Worm (Caenorhabditis elegans) whole organism, L4 larva: ENCODE measurements around the gene str-249.

Experiments
- aha-1 ChIP-seq: fragments of 150-350 bp; peaks from one replicate; lab custom pipeline; 2014; ENCODE audit warnings: missing biosample characterization, missing genetic modification characterization
- ceh-20 ChIP-seq: fragments of 200-800 bp; sonication (Bioruptor generic); IDR thresholded peaks from 2 replicates; pipeline ENCODE4 v1.3.6; 2022; ENCODE audit warnings: missing genetic modification reagents, missing genetic modification characterization, missing compliant biosample characterization
- ceh-62 ChIP-seq: sonication (generic microtip); optimal IDR thresholded peaks from 2 replicates; lab custom pipeline; 2017; ENCODE audit warnings: missing biosample characterization, missing genetic modification characterization
- ces-1 ChIP-seq: fragments of 150-350 bp; sonication (generic microtip); optimal IDR thresholded peaks from 4 replicates; lab custom pipeline; 2014; ENCODE audit warnings: missing biosample characterization, missing genetic modification reagents, missing genetic modification characterization
- daf-16 ChIP-seq, 3 experiments: sonication (generic microtip); optimal IDR thresholded peaks; 2 replicates each; lab custom pipeline; 2016 to 2017; ENCODE audit warnings: missing genetic modification characterization in 3 of 3, missing genetic modification reagents in 3 of 3, mild to moderate bottlenecking in 2 of 3, missing compliant biosample characterization in 2 of 3, missing biosample characterization in 1 of 3, moderate library complexity in 1 of 3
- dpl-1 ChIP-seq: fragments of 150-350 bp; optimal IDR thresholded peaks from 2 replicates; lab custom pipeline; 2014; ENCODE audit warnings: missing biosample characterization, missing genetic modification reagents, missing genetic modification characterization
- egl-43 ChIP-seq: fragments of 200-800 bp; sonication (Bioruptor generic); IDR thresholded peaks from 2 replicates; pipeline ENCODE4 v1.3.6; 2022; ENCODE audit warnings: missing genetic modification reagents, missing genetic modification characterization, missing compliant biosample characterization
- hif-1 ChIP-seq, 2 experiments: sonication (generic microtip); optimal IDR thresholded peaks; 2 replicates each; lab custom pipeline; 2016 to 2017; ENCODE audit warnings: missing compliant biosample characterization in 2 of 2, missing genetic modification characterization in 2 of 2, missing genetic modification reagents in 2 of 2, missing genotype in 2 of 2, mild to moderate bottlenecking in 1 of 2
- lim-7 ChIP-seq: fragments of 200-800 bp; sonication (Bioruptor generic); IDR thresholded peaks from 2 replicates; pipeline ENCODE4 v1.3.6; 2022; ENCODE audit warnings: missing genetic modification characterization, missing compliant biosample characterization
- lin-38 ChIP-seq: fragments of 200-800 bp; sonication (Bioruptor generic); IDR thresholded peaks from 2 replicates; pipeline ENCODE4 v1.3.6; 2022; ENCODE audit warnings: missing genetic modification reagents, missing genetic modification characterization, missing compliant biosample characterization
- lsy-2 ChIP-seq, 2 experiments: fragments of 150-350 bp in 1 of 2; sonication (generic microtip) in 1 of 2; optimal IDR thresholded peaks; 2 replicates each; lab custom pipeline; 2014 to 2017; ENCODE audit warnings: missing biosample characterization in 2 of 2, missing genetic modification characterization in 2 of 2
- mdt-29 ChIP-seq: fragments of 200-800 bp; sonication (Bioruptor generic); IDR thresholded peaks from 2 replicates; pipeline ENCODE4 v1.3.6; 2022; ENCODE audit warnings: missing genetic modification reagents, missing genetic modification characterization, missing compliant biosample characterization
- mep-1 ChIP-seq: fragments of 150-350 bp; sonication (generic microtip); optimal IDR thresholded peaks from 3 replicates; lab custom pipeline; 2014; ENCODE audit warnings: missing biosample characterization, missing genetic modification characterization
- mxl-3 ChIP-seq: fragments of 200-800 bp; sonication (Bioruptor generic); optimal IDR thresholded peaks from 2 replicates; lab custom pipeline; 2018; ENCODE audit warnings: mild to moderate bottlenecking, missing genetic modification characterization, missing compliant biosample characterization
- nhr-10 ChIP-seq: fragments of 150-350 bp; optimal IDR thresholded peaks from 2 replicates; lab custom pipeline; 2014; ENCODE audit warnings: missing biosample characterization, missing genetic modification characterization
- nhr-102 ChIP-seq: sonication (generic microtip); optimal IDR thresholded peaks from 2 replicates; lab custom pipeline; 2016; ENCODE audit warnings: mild to moderate bottlenecking, missing genetic modification characterization, moderate library complexity, missing compliant biosample characterization
- nhr-111 ChIP-seq: fragments of 200-800 bp; sonication (Bioruptor generic); optimal IDR thresholded peaks from 2 replicates; lab custom pipeline; 2018; ENCODE audit warnings: mild to moderate bottlenecking, missing genetic modification characterization, missing compliant biosample characterization
- nhr-25 ChIP-seq: sonication (generic microtip); optimal IDR thresholded peaks from 2 replicates; lab custom pipeline; 2017; ENCODE audit warnings: missing genetic modification characterization, mild to moderate bottlenecking, missing compliant biosample characterization, antibody characterized with exemption, moderate library complexity, borderline replicate concordance; ENCODE audit not compliant: insufficient read depth
- nhr-41 ChIP-seq: fragments of 200-800 bp; sonication (Bioruptor generic); IDR thresholded peaks from 2 replicates; pipeline ENCODE4 v1.3.6; 2022; ENCODE audit warnings: missing genetic modification reagents, missing genetic modification characterization, missing compliant biosample characterization
- nhr-48 ChIP-seq: sonication (generic microtip); optimal IDR thresholded peaks from 2 replicates; lab custom pipeline; 2016; ENCODE audit warnings: mild to moderate bottlenecking, missing genetic modification characterization, missing compliant biosample characterization
- nhr-6 ChIP-seq: fragments of 150-350 bp; optimal IDR thresholded peaks from 2 replicates; lab custom pipeline; 2014; ENCODE audit warnings: missing biosample characterization, missing genetic modification characterization
- pqm-1 ChIP-seq: sonication (generic microtip); optimal IDR thresholded peaks from 2 replicates; lab custom pipeline; 2017; ENCODE audit warnings: missing biosample characterization, missing genetic modification characterization
- saeg-2 ChIP-seq: fragments of 200-800 bp; sonication (Bioruptor generic); IDR thresholded peaks from 2 replicates; pipeline ENCODE4 v1.3.6; 2022; ENCODE audit warnings: missing genetic modification reagents, missing genetic modification characterization, missing compliant biosample characterization
- snpc-1.2 ChIP-seq: fragments of 200-800 bp; sonication (Bioruptor generic); IDR thresholded peaks from 2 replicates; pipeline ENCODE4 v1.3.6; 2022; ENCODE audit warnings: missing genetic modification reagents, missing genetic modification characterization, missing compliant biosample characterization
- snpc-4 ChIP-seq: fragments of 150-350 bp; optimal IDR thresholded peaks from 2 replicates; lab custom pipeline; 2014; ENCODE audit warnings: missing biosample characterization, missing genetic modification characterization
- spr-1 ChIP-seq: sonication (generic microtip); optimal IDR thresholded peaks from 2 replicates; lab custom pipeline; 2016; ENCODE audit warnings: mild to moderate bottlenecking, missing genetic modification characterization, missing compliant biosample characterization
- unc-62 ChIP-seq, 3 experiments: fragments of 150-350 bp in 1 of 3; sonication (generic microtip); optimal IDR thresholded peaks in 2 of 3; peaks in 1 of 3; 1 replicate in 1 of 3; 2 replicates in 2 of 3; lab custom pipeline; 2014 to 2017; ENCODE audit warnings: missing biosample characterization in 3 of 3, missing genetic modification characterization in 3 of 3, missing genetic modification reagents in 3 of 3, missing genotype in 1 of 3
- ztf-7 ChIP-seq: fragments of 150-350 bp; optimal IDR thresholded peaks from 2 replicates; lab custom pipeline; 2014; ENCODE audit warnings: missing biosample characterization, missing genetic modification characterization

str-249 gene

DNA sequence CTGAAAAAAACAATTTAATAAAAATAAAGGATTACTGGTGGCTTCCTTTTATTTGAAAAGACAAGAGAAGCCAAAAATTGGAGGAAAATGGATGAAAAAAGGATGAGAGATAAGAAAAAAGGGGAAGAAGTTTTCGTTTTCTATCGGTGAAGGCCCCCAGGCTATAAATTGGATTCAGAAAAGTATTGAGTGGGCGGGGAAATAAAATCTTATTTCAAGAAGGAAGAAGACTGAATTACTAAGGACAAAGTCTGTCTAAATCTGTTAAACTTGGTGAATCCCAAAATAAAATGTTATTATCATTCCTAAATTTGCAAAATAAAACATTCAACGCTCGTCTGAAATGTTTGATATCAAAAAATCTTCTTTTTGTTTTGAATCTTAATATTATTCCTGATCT, 35.4 kb upstream of the str-249 start:
- no peak for TF ChIP-seq nhr-25
- no peak for TF ChIP-seq nhr-41 (GFP tag; lab: Robert Waterston, UW)
- TF ChIP-seq mep-1 (tag; lab: Kevin White, UChicago) = no peak
- TF ChIP-seq aha-1 (tag; lab: Kevin White, UChicago) = peak; percentile 56
- TF ChIP-seq, all 104 proteins: peak for 1

DNA sequence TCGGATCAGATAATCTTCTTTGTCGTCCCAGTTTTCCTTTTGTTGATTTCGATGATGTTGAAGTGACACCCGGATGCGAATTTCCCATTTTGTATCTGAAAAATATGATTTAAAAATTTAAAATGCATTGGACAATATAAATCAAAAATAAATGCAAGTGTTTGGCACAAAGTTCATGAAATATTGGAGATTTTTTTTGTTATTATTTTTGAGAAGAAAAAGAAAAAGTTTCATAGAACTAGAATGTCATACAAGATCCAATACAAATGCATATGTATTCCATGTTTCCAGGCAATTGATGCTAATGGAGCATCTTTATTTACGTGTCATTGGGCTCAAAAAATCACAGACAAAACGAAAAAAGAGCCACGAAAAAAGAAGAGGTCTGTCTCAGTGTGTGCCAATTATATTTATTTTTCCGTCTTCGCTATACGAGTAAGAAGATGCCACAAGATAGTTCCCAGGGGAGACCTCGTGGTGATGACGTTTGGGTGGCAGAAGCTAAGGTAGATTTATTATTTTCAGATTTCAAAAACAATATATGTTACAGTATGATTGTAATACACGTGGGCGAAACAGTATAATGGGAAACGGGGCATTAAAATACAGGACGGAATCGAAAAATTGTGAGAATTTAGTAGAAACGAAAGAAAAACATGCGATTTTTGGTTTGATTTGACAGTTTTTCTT, 32.9 kb upstream of the str-249 start, which contains the start of the genes glb-23 and R13A1.1:
TSS of gene glb-23 (minus strand) at position 101 of the 690 bp plus-strand sequence.
TSS of gene R13A1.1 (plus strand) at position 640 of the 690 bp plus-strand sequence.
- TF ChIP-seq nhr-6 (tag; lab: Kevin White, UChicago) (no peak), lsy-2 (tag; optimal IDR thresholded peaks at IDR 0.05; lab: Kevin White, UChicago) (no peak), nhr-111 (no peak), nhr-102 (tag; lab: Kevin White, UChicago) (no peak)

DNA sequence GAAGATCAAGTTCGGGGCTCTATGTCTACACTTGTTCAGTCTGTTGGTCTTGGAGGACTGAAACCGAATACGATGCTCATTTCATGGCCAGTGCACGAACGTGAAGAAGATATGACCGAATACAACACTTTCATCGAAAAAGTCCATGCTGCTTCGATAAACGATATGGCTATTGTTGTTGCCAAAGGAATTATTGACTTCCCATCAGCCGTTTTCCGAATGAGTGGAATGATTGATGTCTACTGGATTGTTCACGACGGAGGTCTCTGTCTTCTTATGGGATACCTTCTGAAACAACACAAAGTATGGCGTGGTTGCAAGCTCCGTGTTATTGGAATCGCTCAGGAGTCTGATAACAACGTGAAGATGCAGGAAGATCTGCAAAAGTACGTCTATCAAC, 29.6 kb upstream of the str-249 start:
- no peak for TF ChIP-seq snpc-4 (tag; lab: Kevin White, UChicago)
- TF ChIP-seq hif-1 (tag; optimal IDR thresholded peaks at IDR 0.05; lab: Kevin White, UChicago) = no peak
- TF ChIP-seq mxl-3 = no peak
- TF ChIP-seq ces-1 (GFP tag; lab: Kevin White, UChicago) = no peak
- no peak for TF ChIP-seq saeg-2 (GFP tag; lab: Robert Waterston, UW)
- no peak for TF ChIP-seq ztf-7
- no peak for TF ChIP-seq ceh-20 (GFP tag; lab: Robert Waterston, UW)
- no peak for TF ChIP-seq ceh-62 (tag; lab: Kevin White, UChicago)
- TF ChIP-seq snpc-1.2 (GFP tag; lab: Robert Waterston, UW) = no peak
- TF ChIP-seq egl-43 (GFP tag; lab: Robert Waterston, UW) = no peak
- TF ChIP-seq lin-38 (GFP tag; lab: Robert Waterston, UW) = no peak
- peak; percentile 74 for TF ChIP-seq aha-1 (tag; lab: Kevin White, UChicago)
- no peak for TF ChIP-seq lim-7
- TF ChIP-seq nhr-48 (tag; lab: Kevin White, UChicago) = no peak
- peak in 1 of 2 experiments; percentile 89 for TF ChIP-seq unc-62 (GFP tag; optimal IDR thresholded peaks at IDR 0.05 in 1 of 2; lab: Kevin White, UChicago)
- TF ChIP-seq unc-62 (tag; optimal IDR thresholded peaks at IDR 0.05; lab: Kevin White, UChicago) = no peak

DNA sequence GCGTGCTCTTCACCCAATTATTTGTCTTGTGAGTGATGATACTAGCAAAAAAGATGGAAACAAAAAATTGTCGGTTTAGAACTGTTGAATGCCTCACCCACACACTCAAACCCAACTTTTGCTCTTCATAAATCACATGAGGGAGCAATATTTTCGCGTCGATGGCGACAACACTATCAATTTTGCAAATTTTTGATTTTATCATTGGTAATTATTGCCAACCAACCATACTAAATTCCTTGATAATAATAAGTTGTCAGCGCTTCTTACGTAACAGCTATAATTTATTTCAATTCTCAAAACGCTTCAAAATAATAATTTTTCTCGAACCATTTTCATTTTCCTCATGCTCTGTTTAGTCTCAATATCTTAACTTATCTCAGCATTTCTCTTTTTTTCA, 26.1 kb upstream of the str-249 start:
- TF ChIP-seq dpl-1 (GFP tag; lab: Kevin White, UChicago) (no peak), daf-16 (GFP tag; optimal IDR thresholded peaks at IDR 0.05; lab: Kevin White, UChicago) (no peak), daf-16 (tag; optimal IDR thresholded peaks at IDR 0.05; lab: Kevin White, UChicago) (peak; percentile 50), ceh-62 (tag; lab: Kevin White, UChicago) (no peak), nhr-10 (tag; lab: Kevin White, UChicago) (no peak), pqm-1 (tag; lab: Kevin White, UChicago) (peak; percentile 58)
- TF ChIP-seq, all 104 proteins: peak for 2

DNA sequence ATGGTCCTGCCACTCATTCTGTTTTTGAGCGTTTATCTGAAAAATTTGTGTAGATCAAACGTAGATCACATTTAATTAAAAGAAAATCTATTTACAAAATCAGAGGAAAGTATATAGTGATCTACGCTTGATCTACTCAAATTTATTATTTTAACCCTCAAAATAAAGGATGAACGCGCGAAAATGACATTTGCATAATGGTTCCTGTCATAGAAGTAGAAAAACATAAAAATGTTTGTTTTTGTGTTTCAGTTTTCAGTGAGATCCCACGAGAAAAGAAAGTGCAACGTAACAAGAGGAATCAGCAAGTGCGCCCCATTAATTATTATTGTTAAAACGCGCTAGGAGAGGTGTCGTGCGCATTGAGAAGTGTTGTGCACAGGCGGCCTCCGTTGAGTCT, 24.7 kb upstream of the str-249 start:
- peak in 1 of 2 experiments; percentile 54 for TF ChIP-seq unc-62 (GFP tag; optimal IDR thresholded peaks at IDR 0.05 in 1 of 2; lab: Kevin White, UChicago)
- TF ChIP-seq unc-62 (tag; optimal IDR thresholded peaks at IDR 0.05; lab: Kevin White, UChicago) = no peak
- no peak for TF ChIP-seq lin-38 (GFP tag; lab: Robert Waterston, UW)

DNA sequence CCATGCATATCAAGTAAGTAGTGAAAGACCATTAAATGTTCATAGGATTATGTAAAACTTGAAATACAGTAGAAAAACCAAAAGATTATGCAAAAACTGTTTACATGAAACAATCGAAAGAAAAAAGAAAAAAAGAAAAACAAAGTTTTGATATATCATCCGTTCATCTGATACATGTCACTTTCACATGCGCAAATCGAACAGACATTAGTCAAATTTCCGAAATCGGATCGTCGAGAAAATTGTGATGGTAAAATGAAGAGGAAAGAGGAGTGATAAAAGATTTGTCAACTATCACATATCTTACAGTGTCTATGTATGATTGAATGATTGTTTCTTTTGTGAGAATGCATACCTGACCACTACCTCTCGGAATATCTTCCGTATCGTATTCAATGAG, 22.3 kb upstream of the str-249 start:
- TF ChIP-seq mdt-29 (GFP tag; lab: Robert Waterston, UW) = no peak
- TF ChIP-seq pqm-1 (tag; lab: Kevin White, UChicago) = no peak
- TF ChIP-seq spr-1 (tag; lab: Kevin White, UChicago) = no peak
- TF ChIP-seq ceh-62 (tag; lab: Kevin White, UChicago) = no peak
